Worm (Caenorhabditis elegans): ENCODE results near the gene ttbk-6.
"Not testable (repeated sequence)": the region's sequence is repeated elsewhere in the genome, so short reads cannot be mapped to it uniquely, and the experiment has no call there.

The ttbk-6 gene

ce11 chrIII:5027219-5027618, 47.3 kb upstream of the ttbk-6 start:
- no peak for TF ChIP-seq mbf-1 (tag; optimal IDR thresholded peaks at IDR 0.05)
- TF ChIP-seq nhr-6 (tag; optimal IDR thresholded peaks at IDR 0.05) = no peak
- TF ChIP-seq nhr-25 (tag; optimal IDR thresholded peaks at IDR 0.05) = peak; percentile 14
- no peak for TF ChIP-seq F13H6.1 (tag; optimal IDR thresholded peaks at IDR 0.05)

- TF ChIP-seq elt-3 (tag; optimal IDR thresholded peaks at IDR 0.05) = no peak
- no peak for TF ChIP-seq ztf-1 (GFP tag; conservative IDR thresholded peaks at IDR 0.05)
- TF ChIP-seq mdl-1 (tag; optimal IDR thresholded peaks at IDR 0.05) = no peak
- no peak for TF ChIP-seq ceh-16 (tag; optimal IDR thresholded peaks at IDR 0.05)
- no peak for TF ChIP-seq Y55F3AM.14 (GFP tag; optimal IDR thresholded peaks at IDR 0.05)
- no peak for TF ChIP-seq nhr-12 (tag; optimal IDR thresholded peaks at IDR 0.05)
- TF ChIP-seq nhr-129 (tag; optimal IDR thresholded peaks at IDR 0.05) = no peak
Observed at ce11 chrIII:5030629-5031028, 43.9 kb upstream of the ttbk-6 start, which contains the start of gene klp-6. Gene klp-6, plus strand, starts transcription at chrIII:5030929.

ce11 chrIII:5031375-5031836, 43.1 kb upstream of the ttbk-6 start:
- TF ChIP-seq F13H6.1 (tag; optimal IDR thresholded peaks at IDR 0.05) (peak; percentile 89), mdl-1 (tag; optimal IDR thresholded peaks at IDR 0.05) (peak in 1 of 2 experiments; percentile 43), crh-2 (tag; optimal IDR thresholded peaks at IDR 0.05) (peak; percentile 77), lin-13 (GFP tag; optimal IDR thresholded peaks at IDR 0.05) (peak; percentile 76), gmeb-1 (tag; optimal IDR thresholded peaks at IDR 0.05) (peak; percentile 47), snpc-4 (tag; optimal IDR thresholded peaks at IDR 0.05) (peak; percentile 27), lin-11 (tag; optimal IDR thresholded peaks at IDR 0.05) (peak; percentile 49), nhr-21 (tag; optimal IDR thresholded peaks at IDR 0.05) (peak; percentile 77), mab-5 (tag; optimal IDR thresholded peaks at IDR 0.05) (peak; percentile 7), nhr-25 (tag; optimal IDR thresholded peaks at IDR 0.05) (peak; percentile 50), fos-1 (tag; optimal IDR thresholded peaks at IDR 0.05) (peak; percentile 88), nhr-129 (tag; optimal IDR thresholded peaks at IDR 0.05) (peak; percentile 49), C34F6.9 (tag; optimal IDR thresholded peaks at IDR 0.05) (peak; percentile 30), sma-3 (GFP tag; optimal IDR thresholded peaks at IDR 0.05) (peak; percentile 75), Y55F3AM.14 (GFP tag; optimal IDR thresholded peaks at IDR 0.05) (peak; percentile 70), unc-55 (GFP tag; optimal IDR thresholded peaks at IDR 0.05) (peak; percentile 45), ztf-4 (tag; optimal IDR thresholded peaks at IDR 0.05) (peak; percentile 28), egl-27 (tag; optimal IDR thresholded peaks at IDR 0.05) (peak; percentile 24), lsy-2 (tag; optimal IDR thresholded peaks at IDR 0.05) (peak; percentile 66 to 72), sem-4 (tag; optimal IDR thresholded peaks at IDR 0.05) (peak; percentile 47), sma-9 (GFP tag; optimal IDR thresholded peaks at IDR 0.05) (peak; percentile 50)
- TF ChIP-seq sma-9 (tag; optimal IDR thresholded peaks at IDR 0.05) = not testable (repeated sequence)

- TF ChIP-seq nhr-237 (tag; optimal IDR thresholded peaks at IDR 0.05) = no peak
- TF ChIP-seq ZK546.5 (tag; optimal IDR thresholded peaks at IDR 0.05) = no peak
- no peak for TF ChIP-seq ama-1 (optimal IDR thresholded peaks at IDR 0.05)
- no peak for TF ChIP-seq snpc-4 (tag; optimal IDR thresholded peaks at IDR 0.05)
- no peak for TF ChIP-seq nhr-129 (tag; optimal IDR thresholded peaks at IDR 0.05)
- TF ChIP-seq crh-2 (tag; optimal IDR thresholded peaks at IDR 0.05) = no peak
- no peak for TF ChIP-seq nhr-21 (tag; optimal IDR thresholded peaks at IDR 0.05)
- no peak for TF ChIP-seq ztf-4 (tag; optimal IDR thresholded peaks at IDR 0.05)
- TF ChIP-seq unc-39 (tag; optimal IDR thresholded peaks at IDR 0.05) = no peak
- TF ChIP-seq mab-5 (tag; optimal IDR thresholded peaks at IDR 0.05) = no peak
Observed at ce11 chrIII:5036158-5036557, 38.3 kb upstream of the ttbk-6 start, which contains the start of gene C45G9.6. Gene C45G9.6, plus strand, starts transcription at chrIII:5036458.

ce11 chrIII:5042112-5042511, 32.4 kb upstream of the ttbk-6 start, which contains the start of gene nlp-43:
Gene nlp-43, plus strand, starts transcription at chrIII:5042412.
- TF ChIP-seq mbf-1 (tag; optimal IDR thresholded peaks at IDR 0.05) (no peak), ceh-16 (tag; optimal IDR thresholded peaks at IDR 0.05) (no peak), dmd-4 (tag; optimal IDR thresholded peaks at IDR 0.05) (no peak), gmeb-1 (tag; optimal IDR thresholded peaks at IDR 0.05) (no peak), crh-2 (tag; optimal IDR thresholded peaks at IDR 0.05) (no peak), unc-55 (GFP tag; optimal IDR thresholded peaks at IDR 0.05) (no peak), egl-27 (tag; optimal IDR thresholded peaks at IDR 0.05) (no peak), fos-1 (tag; optimal IDR thresholded peaks at IDR 0.05) (no peak), nhr-6 (tag; optimal IDR thresholded peaks at IDR 0.05) (no peak), sma-9 (GFP tag; optimal IDR thresholded peaks at IDR 0.05) (no peak), sma-9 (tag; optimal IDR thresholded peaks at IDR 0.05) (no peak), ZK546.5 (tag; optimal IDR thresholded peaks at IDR 0.05) (no peak), nhr-12 (tag; optimal IDR thresholded peaks at IDR 0.05) (no peak), elt-3 (tag; optimal IDR thresholded peaks at IDR 0.05) (no peak), elt-1 (tag; optimal IDR thresholded peaks at IDR 0.05) (no peak), zag-1 (tag; optimal IDR thresholded peaks at IDR 0.05) (no peak), ceh-82 (tag; optimal IDR thresholded peaks at IDR 0.05) (no peak), F13H6.1 (tag; optimal IDR thresholded peaks at IDR 0.05) (no peak), nhr-237 (tag; optimal IDR thresholded peaks at IDR 0.05) (no peak), ztf-1 (GFP tag; conservative IDR thresholded peaks at IDR 0.05) (no peak)

Data from whole organism, L2 larva.